Fruit fly (Drosophila melanogaster): ENCODE data around the gene mRpL39.

The mRpL39 gene

dm6 chr3L:14999284-15000019 is at the start of gene mRpL39, which contains the start of gene Prosbeta2:
Gene mRpL39 (minus strand): TSS chr3L:14999666.
Gene Prosbeta2 (plus strand): TSS chr3L:14999951.
- TF ChIP-seq Crg-1 (GFP tag; optimal IDR thresholded peaks at IDR 0.05) (no peak), CG14711 (tag; optimal IDR thresholded peaks at IDR 0.05) (peak; percentile 76), tj (GFP tag; optimal IDR thresholded peaks at IDR 0.05) (no peak), cnc (optimal IDR thresholded peaks at IDR 0.05) (peak in 1 of 2 experiments; percentile 41), CG7101 (tag; optimal IDR thresholded peaks at IDR 0.05) (peak; percentile 52), CG5204 (GFP tag; optimal IDR thresholded peaks at IDR 0.05) (no peak), CG12768 (GFP tag; optimal IDR thresholded peaks at IDR 0.05) (peak; percentile 38), ovo (GFP tag; optimal IDR thresholded peaks at IDR 0.05) (no peak), pad (GFP tag; optimal IDR thresholded peaks at IDR 0.05) (no peak), Hr96 (GFP tag; optimal IDR thresholded peaks at IDR 0.05) (no peak), Clk (GFP tag; optimal IDR thresholded peaks at IDR 0.05) (peak; percentile 54), Mnt (GFP tag; optimal IDR thresholded peaks at IDR 0.05) (no peak), cic (GFP tag; optimal IDR thresholded peaks at IDR 0.05) (no peak), CG11617 (GFP tag; optimal IDR thresholded peaks at IDR 0.05) (no peak), bab1 (GFP tag; optimal IDR thresholded peaks at IDR 0.05) (peak; percentile 82), CG7045 (GFP tag; optimal IDR thresholded peaks at IDR 0.05) (peak; percentile 36), toe (GFP tag; optimal IDR thresholded peaks at IDR 0.05) (no peak), CG33017 (tag; optimal IDR thresholded peaks at IDR 0.05) (no peak), CG1620 (GFP tag; optimal IDR thresholded peaks at IDR 0.05) (no peak), kay (GFP tag; ENCODE audit: borderline replicate concordance) (no peak)

dm6 chr3L:15048091-15048490 is 48.6 kb upstream of the mRpL39 start:
- TF ChIP-seq kay (GFP tag; ENCODE audit: borderline replicate concordance) (no peak), CG14711 (tag; optimal IDR thresholded peaks at IDR 0.05) (no peak), Crg-1 (GFP tag; optimal IDR thresholded peaks at IDR 0.05) (no peak), pad (GFP tag; optimal IDR thresholded peaks at IDR 0.05) (no peak), tj (GFP tag; optimal IDR thresholded peaks at IDR 0.05) (no peak), cnc (optimal IDR thresholded peaks at IDR 0.05) (no peak), CG12768 (GFP tag; optimal IDR thresholded peaks at IDR 0.05) (no peak), bab1 (GFP tag; optimal IDR thresholded peaks at IDR 0.05) (no peak), Mnt (GFP tag; optimal IDR thresholded peaks at IDR 0.05) (no peak), CG5204 (GFP tag; optimal IDR thresholded peaks at IDR 0.05) (no peak), Hr96 (GFP tag; optimal IDR thresholded peaks at IDR 0.05) (no peak), CG7045 (GFP tag; optimal IDR thresholded peaks at IDR 0.05) (no peak), ovo (GFP tag; optimal IDR thresholded peaks at IDR 0.05) (no peak), CG1620 (GFP tag; optimal IDR thresholded peaks at IDR 0.05) (no peak), Clk (GFP tag; optimal IDR thresholded peaks at IDR 0.05) (no peak)

- no peak for TF ChIP-seq CG33017 (tag; optimal IDR thresholded peaks at IDR 0.05)
- no peak for TF ChIP-seq CG11617 (GFP tag; optimal IDR thresholded peaks at IDR 0.05)
- TF ChIP-seq ovo (GFP tag; optimal IDR thresholded peaks at IDR 0.05), result no peak
- TF ChIP-seq CG12768 (GFP tag; optimal IDR thresholded peaks at IDR 0.05), result no peak
- TF ChIP-seq cic (GFP tag; optimal IDR thresholded peaks at IDR 0.05), result no peak
These were observed 48.1 kb upstream of the mRpL39 start for dm6 chr3L:15047606-15048005.

- TF ChIP-seq Mnt (GFP tag; optimal IDR thresholded peaks at IDR 0.05), result no peak
- TF ChIP-seq cnc (optimal IDR thresholded peaks at IDR 0.05), result no peak
- no peak for TF ChIP-seq CG7101 (tag; optimal IDR thresholded peaks at IDR 0.05)
- TF ChIP-seq ovo (GFP tag; optimal IDR thresholded peaks at IDR 0.05), result no peak
- no peak for TF ChIP-seq pad (GFP tag; optimal IDR thresholded peaks at IDR 0.05)
- no peak for TF ChIP-seq Crg-1 (GFP tag; optimal IDR thresholded peaks at IDR 0.05)
- no peak for TF ChIP-seq CG1620 (GFP tag; optimal IDR thresholded peaks at IDR 0.05)
- TF ChIP-seq CG12768 (GFP tag; optimal IDR thresholded peaks at IDR 0.05), result no peak
- TF ChIP-seq Clk (GFP tag; optimal IDR thresholded peaks at IDR 0.05), result no peak
- TF ChIP-seq CG33017 (tag; optimal IDR thresholded peaks at IDR 0.05), result no peak
- no peak for TF ChIP-seq cic (GFP tag; optimal IDR thresholded peaks at IDR 0.05)
- no peak for TF ChIP-seq CG5204 (GFP tag; optimal IDR thresholded peaks at IDR 0.05)
- no peak for TF ChIP-seq Hr96 (GFP tag; optimal IDR thresholded peaks at IDR 0.05)
- TF ChIP-seq bab1 (GFP tag; optimal IDR thresholded peaks at IDR 0.05), result no peak
- TF ChIP-seq CG11617 (GFP tag; optimal IDR thresholded peaks at IDR 0.05), result no peak
- no peak for TF ChIP-seq toe (GFP tag; optimal IDR thresholded peaks at IDR 0.05)
- no peak for TF ChIP-seq tj (GFP tag; optimal IDR thresholded peaks at IDR 0.05)
- TF ChIP-seq CG7045 (GFP tag; optimal IDR thresholded peaks at IDR 0.05), result no peak
- no peak for TF ChIP-seq kay (GFP tag; ENCODE audit: borderline replicate concordance)
These were observed 45.6 kb upstream of the mRpL39 start for dm6 chr3L:15045114-15045513.

- TF ChIP-seq CG1620 (GFP tag; optimal IDR thresholded peaks at IDR 0.05) (no peak), CG5204 (GFP tag; optimal IDR thresholded peaks at IDR 0.05) (no peak), Hr96 (GFP tag; optimal IDR thresholded peaks at IDR 0.05) (no peak), bab1 (GFP tag; optimal IDR thresholded peaks at IDR 0.05) (no peak), CG14711 (tag; optimal IDR thresholded peaks at IDR 0.05) (no peak), cic (GFP tag; optimal IDR thresholded peaks at IDR 0.05) (no peak), Clk (GFP tag; optimal IDR thresholded peaks at IDR 0.05) (no peak), ovo (GFP tag; optimal IDR thresholded peaks at IDR 0.05) (no peak), toe (GFP tag; optimal IDR thresholded peaks at IDR 0.05) (no peak), pad (GFP tag; optimal IDR thresholded peaks at IDR 0.05) (no peak), tj (GFP tag; optimal IDR thresholded peaks at IDR 0.05) (no peak), CG33017 (tag; optimal IDR thresholded peaks at IDR 0.05) (no peak), Crg-1 (GFP tag; optimal IDR thresholded peaks at IDR 0.05) (no peak), kay (GFP tag; ENCODE audit: borderline replicate concordance) (no peak), CG11617 (GFP tag; optimal IDR thresholded peaks at IDR 0.05) (no peak), CG7101 (tag; optimal IDR thresholded peaks at IDR 0.05) (no peak)
These were observed 44.4 kb upstream of the mRpL39 start, which contains the start of gene ind for dm6 chr3L:15043874-15044336. Gene ind (minus strand): TSS chr3L:15043924.

Measured in whole organism, adult.